Worm (Caenorhabditis elegans): ENCODE results near the gene C36E6.2.

DNA sequence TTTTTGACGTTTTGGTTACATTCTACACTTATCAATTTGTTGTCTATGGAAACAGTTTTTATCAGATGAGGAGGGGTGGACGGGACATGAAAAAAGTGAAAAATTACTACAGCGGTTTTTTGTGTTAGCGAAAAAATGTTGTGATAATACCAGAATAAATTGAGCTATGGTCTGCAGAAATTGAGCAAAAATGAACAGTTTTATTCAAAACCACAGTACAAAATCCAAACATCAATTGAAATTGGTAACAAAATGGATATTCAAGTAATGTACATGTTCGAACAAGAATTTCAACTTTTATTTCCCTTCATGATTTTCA, 26.9 kb upstream of the C36E6.2 start:
- TF ChIP-seq ceh-82 (tag; optimal IDR thresholded peaks at IDR 0.05) = no peak
- TF ChIP-seq ces-1 (GFP tag; optimal IDR thresholded peaks at IDR 0.05) = no peak
- TF ChIP-seq nhr-20 (tag; optimal IDR thresholded peaks at IDR 0.05) = no peak
- TF ChIP-seq lir-3 (tag; optimal IDR thresholded peaks at IDR 0.05; ENCODE audit: poor library complexity) = no peak
- no peak for TF ChIP-seq elt-3 (tag; optimal IDR thresholded peaks at IDR 0.05)
- TF ChIP-seq aha-1 (tag; optimal IDR thresholded peaks at IDR 0.05) = no peak
- TF ChIP-seq ceh-88 (GFP tag; IDR thresholded peaks at IDR 0.05) = no peak
- no peak for TF ChIP-seq mef-2 (tag; optimal IDR thresholded peaks at IDR 0.05)

Measured in whole organism, L1 larva.